Fruit fly (Drosophila melanogaster): ENCODE results near the gene CG6833.
A peak's percentile ranks its signal among the peaks of the same experiment; 100 is the strongest.

Gene CG6833

DNA sequence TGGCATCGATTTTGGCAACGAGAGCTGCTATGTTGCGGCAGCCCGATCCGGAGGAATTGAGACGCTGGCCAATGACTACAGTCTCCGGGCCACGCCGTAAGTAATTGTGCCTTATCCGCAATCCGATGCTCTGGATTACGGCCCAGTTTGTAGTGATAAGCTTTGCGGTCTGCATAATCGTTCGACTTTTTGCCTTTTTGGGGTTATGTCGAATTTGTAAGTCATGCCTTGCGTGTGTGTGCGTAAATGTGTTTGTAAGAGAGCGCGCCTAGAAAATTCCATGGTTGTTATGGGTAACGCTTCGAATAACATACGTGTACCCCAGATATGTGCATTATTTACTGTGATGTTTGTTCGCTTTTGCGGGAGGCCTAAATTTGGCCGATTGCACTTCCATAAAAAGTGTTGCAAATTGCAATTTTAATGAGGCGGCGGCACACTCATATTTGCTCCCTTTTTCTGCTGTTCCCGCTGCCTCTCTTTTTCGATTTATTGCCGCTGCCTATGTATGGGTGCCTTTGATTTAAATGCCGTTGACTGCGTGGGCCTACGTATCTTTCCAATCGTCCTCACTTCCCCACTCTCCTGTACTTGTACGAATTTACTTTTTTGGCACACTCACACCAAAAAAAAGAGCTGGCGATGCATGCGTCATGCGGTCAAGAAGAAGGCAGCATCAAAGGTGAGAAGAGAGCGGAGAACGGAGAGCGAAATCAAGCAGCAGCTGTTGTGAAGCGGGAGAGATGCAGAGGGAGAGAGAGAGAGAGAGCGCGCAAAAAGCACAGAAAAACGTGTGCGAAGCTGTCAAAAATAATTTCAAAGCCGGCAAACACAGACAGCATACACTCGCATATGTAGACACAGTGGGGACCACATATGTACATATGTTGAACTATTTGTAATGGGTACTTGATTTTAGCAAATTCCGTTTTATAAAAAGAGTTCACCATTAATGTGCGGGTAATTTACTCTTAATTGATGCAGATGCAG, 13.1 kb upstream of the CG6833 start:
- TF ChIP-seq CG5204 (GFP tag; optimal IDR thresholded peaks at IDR 0.05) (no peak), Mnt (GFP tag; optimal IDR thresholded peaks at IDR 0.05) (peak; percentile 89), CG7101 (tag; optimal IDR thresholded peaks at IDR 0.05) (no peak), CG14711 (tag; optimal IDR thresholded peaks at IDR 0.05) (no peak), CG12768 (GFP tag; optimal IDR thresholded peaks at IDR 0.05) (no peak), cic (GFP tag; optimal IDR thresholded peaks at IDR 0.05) (peak; percentile 47), toe (GFP tag; optimal IDR thresholded peaks at IDR 0.05) (no peak), tj (GFP tag; optimal IDR thresholded peaks at IDR 0.05) (peak; percentile 33), Clk (GFP tag; optimal IDR thresholded peaks at IDR 0.05) (no peak), CG1620 (GFP tag; optimal IDR thresholded peaks at IDR 0.05) (no peak), cnc (optimal IDR thresholded peaks at IDR 0.05) (peak in 1 of 2 experiments; percentile 64), pad (GFP tag; optimal IDR thresholded peaks at IDR 0.05) (peak; percentile 78), bab1 (GFP tag; optimal IDR thresholded peaks at IDR 0.05) (peak; percentile 2), ovo (GFP tag; optimal IDR thresholded peaks at IDR 0.05) (no peak)

DNA sequence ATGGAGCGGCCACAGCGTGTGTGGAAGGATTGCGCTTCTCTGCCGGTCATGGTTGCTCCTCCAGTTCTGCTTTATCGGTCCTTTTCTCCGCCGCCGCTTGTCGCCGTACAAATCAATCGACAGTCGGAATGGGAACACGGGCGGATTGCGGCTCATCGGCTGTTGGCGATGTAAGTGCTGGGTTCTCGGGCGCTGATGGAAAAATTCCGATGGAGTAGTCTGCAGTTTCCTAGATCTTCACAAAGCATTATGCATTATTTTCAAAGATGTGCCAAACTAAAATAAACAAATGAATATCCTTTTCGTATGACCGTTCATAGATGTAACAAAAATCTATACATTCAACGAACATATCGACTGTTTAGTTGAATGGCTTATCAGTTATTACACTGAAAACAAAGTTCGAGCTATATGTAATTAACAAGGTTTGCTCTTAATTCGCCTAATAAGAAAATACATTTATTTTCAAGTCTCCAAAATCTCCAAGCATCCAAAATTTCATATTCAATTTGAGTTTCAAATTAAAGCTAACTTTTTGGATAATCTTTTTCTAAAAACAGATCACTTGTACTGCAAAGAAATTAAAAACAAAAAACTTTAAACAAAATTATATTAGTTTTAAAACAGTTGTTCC, 1.3 kb upstream of the CG6833 start, which contains the start of gene Neurl4:
Gene Neurl4, minus strand, starts transcription at position 273 of the 634 bp plus-strand sequence.
- TF ChIP-seq CG7101 (tag; optimal IDR thresholded peaks at IDR 0.05) (peak; percentile 53), kay (GFP tag; ENCODE audit: borderline replicate concordance) (no peak), pad (GFP tag; optimal IDR thresholded peaks at IDR 0.05) (peak; percentile 43), CG7045 (GFP tag; optimal IDR thresholded peaks at IDR 0.05) (peak; percentile 47), toe (GFP tag; optimal IDR thresholded peaks at IDR 0.05) (no peak), Clk (GFP tag; optimal IDR thresholded peaks at IDR 0.05) (no peak), cic (GFP tag; optimal IDR thresholded peaks at IDR 0.05) (peak; percentile 3), CG14711 (tag; optimal IDR thresholded peaks at IDR 0.05) (peak; percentile 58), bab1 (GFP tag; optimal IDR thresholded peaks at IDR 0.05) (no peak), CG12768 (GFP tag; optimal IDR thresholded peaks at IDR 0.05) (no peak), tj (GFP tag; optimal IDR thresholded peaks at IDR 0.05) (no peak), Hr96 (GFP tag; optimal IDR thresholded peaks at IDR 0.05) (no peak), CG33017 (tag; optimal IDR thresholded peaks at IDR 0.05) (peak; percentile 49), Mnt (GFP tag; optimal IDR thresholded peaks at IDR 0.05) (no peak), Crg-1 (GFP tag; optimal IDR thresholded peaks at IDR 0.05) (peak; percentile 7), cnc (optimal IDR thresholded peaks at IDR 0.05) (no peak), ovo (GFP tag; optimal IDR thresholded peaks at IDR 0.05) (peak; percentile 30), CG5204 (GFP tag; optimal IDR thresholded peaks at IDR 0.05) (peak; percentile 56), CG11617 (GFP tag; optimal IDR thresholded peaks at IDR 0.05) (peak; percentile 37), CG1620 (GFP tag; optimal IDR thresholded peaks at IDR 0.05) (peak; percentile 5)

DNA sequence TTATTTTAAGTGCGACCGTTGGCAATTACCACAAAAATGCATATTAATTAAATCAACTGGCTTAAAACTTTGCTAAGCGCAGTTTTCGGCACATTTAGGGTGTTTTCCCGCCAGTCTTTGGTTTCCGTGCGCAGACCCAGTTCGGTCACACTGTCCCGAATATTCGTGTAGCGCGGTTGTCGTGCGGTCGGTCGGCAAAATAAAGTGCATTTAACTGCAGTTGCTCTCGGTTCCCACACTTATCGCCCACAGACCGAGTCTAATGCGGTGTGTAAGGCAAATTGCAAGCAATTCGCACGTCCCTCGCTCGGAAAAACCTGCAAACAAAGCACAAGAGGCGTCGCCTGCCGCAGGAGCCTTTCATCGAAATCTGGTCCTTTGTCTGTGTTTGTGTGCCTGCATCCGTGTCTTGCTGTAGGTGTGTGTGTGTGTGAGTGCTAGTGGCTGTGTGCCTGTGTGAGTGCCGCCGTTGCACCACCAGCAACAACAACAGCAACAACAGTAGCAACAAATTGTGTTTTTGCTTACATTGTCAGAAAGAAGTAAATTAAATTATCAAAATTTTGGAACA, 2.2 kb downstream of the CG6833 start, which contains the start of the genes CG13484 and Frl:
Gene CG13484, minus strand, starts transcription at position 7 of the 571 bp plus-strand sequence.
Gene Frl, plus strand, starts transcription at position 143 of the 571 bp plus-strand sequence.
- no peak for TF ChIP-seq CG5204 (GFP tag; optimal IDR thresholded peaks at IDR 0.05)
- peak; percentile 27 for TF ChIP-seq ovo (GFP tag; optimal IDR thresholded peaks at IDR 0.05)
- TF ChIP-seq CG1620 (GFP tag; optimal IDR thresholded peaks at IDR 0.05), result peak; percentile 42
- peak; percentile 3 for TF ChIP-seq CG33017 (tag; optimal IDR thresholded peaks at IDR 0.05)
- TF ChIP-seq CG12768 (GFP tag; optimal IDR thresholded peaks at IDR 0.05), result peak; percentile 44
- no peak for TF ChIP-seq Hr96 (GFP tag; optimal IDR thresholded peaks at IDR 0.05)
- peak; percentile 35 for TF ChIP-seq CG14711 (tag; optimal IDR thresholded peaks at IDR 0.05)
- no peak for TF ChIP-seq cnc (optimal IDR thresholded peaks at IDR 0.05)
- TF ChIP-seq Crg-1 (GFP tag; optimal IDR thresholded peaks at IDR 0.05), result peak; percentile 15
- TF ChIP-seq kay (GFP tag; ENCODE audit: borderline replicate concordance), result no peak
- TF ChIP-seq Mnt (GFP tag; optimal IDR thresholded peaks at IDR 0.05), result peak; percentile 64
- TF ChIP-seq CG7101 (tag; optimal IDR thresholded peaks at IDR 0.05), result peak; percentile 43
- no peak for TF ChIP-seq toe (GFP tag; optimal IDR thresholded peaks at IDR 0.05)
- peak; percentile 35 for TF ChIP-seq CG11617 (GFP tag; optimal IDR thresholded peaks at IDR 0.05)
- peak; percentile 27 for TF ChIP-seq pad (GFP tag; optimal IDR thresholded peaks at IDR 0.05)
- TF ChIP-seq tj (GFP tag; optimal IDR thresholded peaks at IDR 0.05), result peak; percentile 71
- TF ChIP-seq bab1 (GFP tag; optimal IDR thresholded peaks at IDR 0.05), result peak; percentile 83
- peak; percentile 53 for TF ChIP-seq cic (GFP tag; optimal IDR thresholded peaks at IDR 0.05)

DNA sequence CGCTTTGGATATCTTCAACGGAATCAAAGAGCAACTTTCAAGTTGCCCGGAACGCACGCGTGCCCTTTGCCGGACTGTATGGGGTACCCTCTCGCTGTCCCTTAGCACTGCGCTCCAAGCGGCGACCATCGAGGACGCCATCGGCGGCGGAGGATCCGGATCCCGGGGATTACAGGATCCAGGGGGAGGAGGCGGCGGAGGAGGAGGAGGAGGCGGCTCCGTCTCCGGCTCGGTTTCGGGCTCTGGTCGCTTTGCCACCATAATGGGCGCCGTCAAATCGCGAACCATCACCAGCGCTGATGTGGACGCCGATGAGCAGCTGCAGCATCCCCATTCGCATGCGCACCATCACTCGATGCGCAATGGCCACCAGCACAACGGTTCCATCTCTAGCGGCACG, 2.8 kb downstream of the CG6833 start:
- TF ChIP-seq cic (GFP tag; optimal IDR thresholded peaks at IDR 0.05) (no peak), CG12768 (GFP tag; optimal IDR thresholded peaks at IDR 0.05) (no peak), Clk (GFP tag; optimal IDR thresholded peaks at IDR 0.05) (no peak), CG7045 (GFP tag; optimal IDR thresholded peaks at IDR 0.05) (no peak), CG5204 (GFP tag; optimal IDR thresholded peaks at IDR 0.05) (no peak), CG33017 (tag; optimal IDR thresholded peaks at IDR 0.05) (no peak), CG11617 (GFP tag; optimal IDR thresholded peaks at IDR 0.05) (no peak), bab1 (GFP tag; optimal IDR thresholded peaks at IDR 0.05) (no peak), CG1620 (GFP tag; optimal IDR thresholded peaks at IDR 0.05) (no peak), ovo (GFP tag; optimal IDR thresholded peaks at IDR 0.05) (no peak), CG14711 (tag; optimal IDR thresholded peaks at IDR 0.05) (no peak), Crg-1 (GFP tag; optimal IDR thresholded peaks at IDR 0.05) (no peak), kay (GFP tag; ENCODE audit: borderline replicate concordance) (no peak), Hr96 (GFP tag; optimal IDR thresholded peaks at IDR 0.05) (no peak), tj (GFP tag; optimal IDR thresholded peaks at IDR 0.05) (no peak)

All from whole organism, adult.